Fruit fly (Drosophila melanogaster) whole organism, larva: Measurements from ENCODE around the gene Hpf1.

Experiments
- noc ChIP-seq: fragments of 200-800 bp; sonication (Bioruptor generic); optimal IDR thresholded peaks from 3 replicates; lab custom pipeline; 2019; ENCODE audit warnings: missing biosample characterization, mild to moderate bottlenecking, missing genetic modification characterization, moderate library complexity

The Hpf1 gene

dm6 chr3R:5797709-5798108 is 6.0 kb downstream of the Hpf1 start:
- TF ChIP-seq noc (tag; lab: Kevin White, UChicago), result no peak

- TF ChIP-seq noc (tag; lab: Kevin White, UChicago), result no peak
Measured at dm6 chr3R:5801703-5802436, 10.2 kb downstream of the Hpf1 start, which contains the start of gene CG11000. CG11000 (plus strand) TSS chr3R:5802328.

dm6 chr3R:5813157-5813659 is 21.5 kb downstream of the Hpf1 start, which contains the start of gene CG42675:
CG42675 (plus strand) TSS chr3R:5813609.
- no peak for TF ChIP-seq noc (tag; lab: Kevin White, UChicago)

- TF ChIP-seq noc (tag; lab: Kevin White, UChicago), result no peak
Measured at dm6 chr3R:5821243-5821642, 29.6 kb downstream of the Hpf1 start, which contains the start of gene Hpr1. Hpr1 (minus strand) TSS chr3R:5821440.

- peak; percentile 56 for TF ChIP-seq noc (tag; lab: Kevin White, UChicago)
Measured at dm6 chr3R:5821750-5822149, 30.1 kb downstream of the Hpf1 start, which contains the start of gene CG46303. CG46303 (plus strand) TSS chr3R:5821972.

dm6 chr3R:5824456-5824855 is 32.8 kb downstream of the Hpf1 start, which contains the start of the genes Sec20 and dgrn:
Sec20 (minus strand) TSS chr3R:5824532.
dgrn (plus strand) TSS chr3R:5824615.
- TF ChIP-seq noc (tag; lab: Kevin White, UChicago), result peak; percentile 53

dm6 chr3R:5829762-5830161 is 38.1 kb downstream of the Hpf1 start, which contains the start of gene glob3:
glob3 (plus strand) TSS chr3R:5830062.
- no peak for TF ChIP-seq noc (tag; lab: Kevin White, UChicago)

- no peak for TF ChIP-seq noc (tag; lab: Kevin White, UChicago)
Measured at dm6 chr3R:5831339-5831738, 39.7 kb downstream of the Hpf1 start, which contains the start of gene CG1208. CG1208 (plus strand) TSS chr3R:5831639.

dm6 chr3R:5832345-5832981 is 40.8 kb downstream of the Hpf1 start:
- peak; percentile 82 for TF ChIP-seq noc (tag; lab: Kevin White, UChicago)

dm6 chr3R:5833948-5834504 is 42.3 kb downstream of the Hpf1 start:
- TF ChIP-seq noc (tag; lab: Kevin White, UChicago), result no peak

- TF ChIP-seq noc (tag; lab: Kevin White, UChicago), result no peak
Measured at dm6 chr3R:5836536-5836935, 44.9 kb downstream of the Hpf1 start.

- TF ChIP-seq noc (tag; lab: Kevin White, UChicago), result no peak
Measured at dm6 chr3R:5838683-5839365, 47.1 kb downstream of the Hpf1 start.

- no peak for TF ChIP-seq noc (tag; lab: Kevin White, UChicago)
Measured at dm6 chr3R:5840870-5841269, 49.2 kb downstream of the Hpf1 start, which contains the start of gene CG1213. CG1213 (plus strand) TSS chr3R:5841170.

dm6 chr3R:5841290-5841689 is 49.6 kb downstream of the Hpf1 start:
- no peak for TF ChIP-seq noc (tag; lab: Kevin White, UChicago)
